Worm (Caenorhabditis elegans) whole organism, L3 larva: ENCODE data around the gene ZK105.11.

Experiments
- R02D3.7 ChIP-seq: fragments of 150-350 bp; optimal IDR thresholded peaks from 2 replicates; lab custom pipeline; 2014; ENCODE audit warnings: missing biosample characterization, missing genetic modification characterization
- ZK546.5 ChIP-seq: sonication (generic microtip); optimal IDR thresholded peaks from 2 replicates; lab custom pipeline; 2017; ENCODE audit warnings: missing biosample characterization, missing genetic modification characterization
- ama-1 ChIP-seq: fragments of 150-350 bp; optimal IDR thresholded peaks from 2 replicates; lab custom pipeline; 2018
- ceh-16 ChIP-seq: sonication (generic microtip); optimal IDR thresholded peaks from 2 replicates; lab custom pipeline; 2017; ENCODE audit warnings: missing biosample characterization, missing genetic modification characterization
- ceh-28 ChIP-seq: fragments of 150-350 bp; optimal IDR thresholded peaks from 2 replicates; lab custom pipeline; 2014; ENCODE audit warnings: missing biosample characterization, missing genetic modification reagents, missing genetic modification characterization
- ceh-82 ChIP-seq: fragments of 150-350 bp; optimal IDR thresholded peaks from 2 replicates; lab custom pipeline; 2014; ENCODE audit warnings: missing biosample characterization, missing genetic modification characterization
- ceh-9 ChIP-seq: sonication (generic microtip); optimal IDR thresholded peaks from 2 replicates; lab custom pipeline; 2018; ENCODE audit warnings: missing biosample characterization, missing genetic modification characterization
- daf-12 ChIP-seq: fragments of 150-350 bp; optimal IDR thresholded peaks from 2 replicates; lab custom pipeline; 2014; ENCODE audit warnings: missing biosample characterization, missing genetic modification reagents, missing genetic modification characterization
- egl-5 ChIP-seq: fragments of 150-350 bp; optimal IDR thresholded peaks from 2 replicates; lab custom pipeline; 2017; ENCODE audit warnings: missing biosample characterization, missing genetic modification reagents, missing genetic modification characterization, inconsistent platforms
- elt-1 ChIP-seq: fragments of 150-350 bp; optimal IDR thresholded peaks from 2 replicates; lab custom pipeline; 2014; ENCODE audit warnings: missing biosample characterization, missing genetic modification characterization
- elt-2 ChIP-seq: sonication (generic microtip); optimal IDR thresholded peaks from 2 replicates; lab custom pipeline; 2016; ENCODE audit warnings: missing genetic modification reagents, mild to moderate bottlenecking, missing genetic modification characterization, missing compliant biosample characterization
- fkh-10 ChIP-seq: sonication (generic microtip); optimal IDR thresholded peaks from 2 replicates; lab custom pipeline; 2017; ENCODE audit warnings: missing biosample characterization, missing genetic modification reagents, missing genetic modification characterization
- fkh-2 ChIP-seq: fragments of 150-350 bp; optimal IDR thresholded peaks from 2 replicates; lab custom pipeline; 2014; ENCODE audit warnings: missing biosample characterization, missing genetic modification reagents, missing genetic modification characterization
- hmg-11 ChIP-seq: sonication (generic microtip); optimal IDR thresholded peaks from 2 replicates; lab custom pipeline; 2016; ENCODE audit warnings: missing genetic modification characterization, missing compliant biosample characterization
- jun-1 ChIP-seq: fragments of 150-350 bp; optimal IDR thresholded peaks from 2 replicates; lab custom pipeline; 2014; ENCODE audit warnings: missing biosample characterization, missing genetic modification reagents, missing genetic modification characterization
- lin-15B ChIP-seq: fragments of 150-350 bp; optimal IDR thresholded peaks from 2 replicates; lab custom pipeline; 2014; ENCODE audit warnings: missing biosample characterization, missing genetic modification characterization
- mdl-1 ChIP-seq: fragments of 150-350 bp; optimal IDR thresholded peaks from 2 replicates; lab custom pipeline; 2014; ENCODE audit warnings: missing biosample characterization, missing genetic modification characterization
- mml-1 ChIP-seq: fragments of 150-350 bp; sonication (generic microtip); optimal IDR thresholded peaks from 3 replicates; lab custom pipeline; 2014; ENCODE audit warnings: missing biosample characterization, missing genetic modification characterization
- nfya-1 ChIP-seq: sonication (generic microtip); optimal IDR thresholded peaks from 2 replicates; lab custom pipeline; 2017; ENCODE audit warnings: missing genetic modification characterization, mild to moderate bottlenecking, missing compliant biosample characterization, antibody characterized with exemption, moderate library complexity; ENCODE audit not compliant: insufficient read depth
- nhr-11 ChIP-seq: fragments of 150-350 bp; optimal IDR thresholded peaks from 2 replicates; lab custom pipeline; 2014; ENCODE audit warnings: missing biosample characterization, missing genetic modification characterization
- nhr-23 ChIP-seq: fragments of 150-350 bp; optimal IDR thresholded peaks from 2 replicates; lab custom pipeline; 2014; ENCODE audit warnings: missing biosample characterization, missing genetic modification reagents, missing genetic modification characterization
- nhr-237 ChIP-seq: fragments of 150-350 bp; optimal IDR thresholded peaks from 2 replicates; lab custom pipeline; 2014; ENCODE audit warnings: missing biosample characterization, missing genetic modification characterization
- nhr-25 ChIP-seq: sonication (generic microtip); optimal IDR thresholded peaks from 2 replicates; lab custom pipeline; 2017; ENCODE audit warnings: missing biosample characterization, missing genetic modification characterization
- nhr-28 ChIP-seq: fragments of 150-350 bp; optimal IDR thresholded peaks from 2 replicates; lab custom pipeline; 2014; ENCODE audit warnings: missing biosample characterization, missing genetic modification characterization
- nhr-67 ChIP-seq: fragments of 150-350 bp; optimal IDR thresholded peaks from 2 replicates; lab custom pipeline; 2014; ENCODE audit warnings: missing biosample characterization, missing genetic modification characterization
- nhr-76 ChIP-seq: fragments of 150-350 bp; sonication (generic microtip); optimal IDR thresholded peaks from 5 replicates; lab custom pipeline; 2014; ENCODE audit warnings: missing biosample characterization, missing genetic modification characterization
- nhr-77 ChIP-seq: fragments of 150-350 bp; optimal IDR thresholded peaks from 2 replicates; lab custom pipeline; 2014; ENCODE audit warnings: missing biosample characterization, missing genetic modification characterization
- pha-4 ChIP-seq: fragments of 150-350 bp; optimal IDR thresholded peaks from 2 replicates; lab custom pipeline; 2014; ENCODE audit warnings: missing biosample characterization, missing genetic modification reagents, missing genetic modification characterization
- pqm-1 ChIP-seq: fragments of 150-350 bp; optimal IDR thresholded peaks from 2 replicates; lab custom pipeline; 2017; ENCODE audit warnings: missing biosample characterization, missing genetic modification characterization, inconsistent platforms
- sea-2 ChIP-seq: fragments of 150-350 bp; sonication (generic microtip); optimal IDR thresholded peaks from 4 replicates; lab custom pipeline; 2014; ENCODE audit warnings: missing biosample characterization, missing genetic modification reagents, missing genetic modification characterization
- skn-1 ChIP-seq: fragments of 150-350 bp; optimal IDR thresholded peaks from 2 replicates; lab custom pipeline; 2014; ENCODE audit warnings: missing biosample characterization, missing genetic modification characterization
- snpc-4 ChIP-seq: fragments of 150-350 bp; optimal IDR thresholded peaks from 2 replicates; lab custom pipeline; 2014; ENCODE audit warnings: missing biosample characterization, missing genetic modification characterization
- tbx-2 ChIP-seq: sonication (generic microtip); optimal IDR thresholded peaks from 2 replicates; lab custom pipeline; 2016; ENCODE audit warnings: mild to moderate bottlenecking, missing genetic modification characterization, missing compliant biosample characterization
- unc-39 ChIP-seq: sonication (generic microtip); optimal IDR thresholded peaks from 4 replicates; lab custom pipeline; 2017; ENCODE audit warnings: missing biosample characterization, missing genetic modification characterization
- zag-1 ChIP-seq: fragments of 150-350 bp; optimal IDR thresholded peaks from 2 replicates; lab custom pipeline; 2014; ENCODE audit warnings: missing biosample characterization, missing genetic modification characterization
- ztf-11 ChIP-seq: fragments of 150-350 bp; optimal IDR thresholded peaks from 2 replicates; lab custom pipeline; 2014; ENCODE audit warnings: missing biosample characterization, missing genetic modification characterization
- ztf-4 ChIP-seq: fragments of 150-350 bp; optimal IDR thresholded peaks from 2 replicates; lab custom pipeline; 2014; ENCODE audit warnings: missing biosample characterization, missing genetic modification characterization

ZK105.11 gene

DNA sequence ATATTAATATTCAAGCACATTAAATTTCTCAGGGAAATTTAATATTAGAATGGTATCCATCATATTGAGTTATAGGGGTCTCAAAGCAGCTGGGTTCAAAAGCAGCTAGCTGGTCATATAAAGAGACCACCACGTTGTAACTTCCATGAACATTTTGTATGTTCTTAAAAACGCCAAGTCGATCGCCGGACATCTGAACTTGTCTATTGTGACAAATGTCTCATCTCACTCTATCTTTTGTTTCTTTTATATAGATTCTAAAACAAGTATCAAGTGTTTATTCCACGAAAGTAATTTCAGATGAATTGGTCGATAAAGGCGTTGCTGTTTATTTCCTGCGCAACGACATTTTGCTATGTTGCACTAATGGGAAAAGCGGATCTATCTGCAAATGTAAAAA lies 11.6 kb downstream of the ZK105.11 start, which contains the start of gene ZK105.3:
Gene ZK105.3 (plus strand): TSS at position 301 of the 400 bp plus-strand sequence.
- TF ChIP-seq nhr-77 (tag; lab: Kevin White, UChicago): no peak
- no peak for TF ChIP-seq zag-1 (tag; lab: Kevin White, UChicago)
- no peak for TF ChIP-seq ZK546.5 (tag; lab: Kevin White, UChicago)
- no peak for TF ChIP-seq jun-1 (tag; lab: Kevin White, UChicago)
- no peak for TF ChIP-seq unc-39 (tag; lab: Kevin White, UChicago)
- TF ChIP-seq nhr-67: no peak
- TF ChIP-seq R02D3.7 (tag; lab: Kevin White, UChicago): no peak
- TF ChIP-seq ama-1 (lab: Kevin White, UChicago): no peak
- TF ChIP-seq nhr-23 (tag; lab: Kevin White, UChicago): no peak
- TF ChIP-seq ztf-11: no peak
- no peak for TF ChIP-seq egl-5 (tag; lab: Kevin White, UChicago)
- TF ChIP-seq hmg-11 (tag; lab: Kevin White, UChicago): no peak

DNA sequence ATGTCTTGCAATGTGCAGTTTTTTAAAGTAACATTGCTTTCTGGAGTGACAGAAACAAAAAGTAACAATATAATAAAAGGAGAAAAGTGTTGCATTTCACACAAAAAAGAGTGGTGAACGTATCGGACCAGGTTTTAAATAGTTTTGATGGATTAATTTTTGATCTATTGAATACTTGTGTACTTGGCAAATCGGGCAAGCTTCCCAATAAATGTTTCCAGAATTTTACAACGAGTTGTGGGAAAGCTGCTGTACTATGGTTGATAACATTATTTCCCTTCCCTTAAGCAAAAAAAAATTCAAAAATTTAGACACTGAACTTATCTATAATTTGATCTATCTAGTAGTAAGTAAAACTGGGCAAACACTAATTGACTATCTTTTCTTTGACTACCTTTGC lies 15.0 kb downstream of the ZK105.11 start, which contains the start of gene C12D5.10:
Gene C12D5.10 (minus strand): TSS at position 101 of the 400 bp plus-strand sequence.
- no peak for TF ChIP-seq ceh-9 (tag; lab: Kevin White, UChicago)
- TF ChIP-seq nhr-77 (tag; lab: Kevin White, UChicago): no peak

DNA sequence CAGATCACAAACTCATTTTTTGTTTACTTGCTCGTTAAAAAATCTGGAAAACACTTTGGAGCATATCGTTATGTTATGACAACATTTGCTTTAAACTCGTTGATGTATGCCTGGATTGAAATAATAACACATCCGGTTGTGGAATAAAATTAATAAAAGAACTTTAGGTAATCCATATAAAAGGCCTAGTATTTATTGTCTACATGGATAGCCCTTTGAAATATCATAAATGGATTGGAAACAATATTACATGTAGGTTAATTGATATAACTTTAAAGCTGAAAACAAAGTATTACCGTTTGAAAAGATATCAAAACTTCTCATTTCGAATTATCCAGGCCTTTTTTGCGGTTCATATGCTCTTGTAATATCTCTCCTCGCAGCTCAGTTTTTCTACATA lies 17.8 kb downstream of the ZK105.11 start:
- TF ChIP-seq nhr-76 (tag; lab: Kevin White, UChicago) (no peak), nhr-67 (no peak), ztf-4 (tag; lab: Kevin White, UChicago) (no peak), nhr-28 (tag; lab: Kevin White, UChicago) (no peak)

DNA sequence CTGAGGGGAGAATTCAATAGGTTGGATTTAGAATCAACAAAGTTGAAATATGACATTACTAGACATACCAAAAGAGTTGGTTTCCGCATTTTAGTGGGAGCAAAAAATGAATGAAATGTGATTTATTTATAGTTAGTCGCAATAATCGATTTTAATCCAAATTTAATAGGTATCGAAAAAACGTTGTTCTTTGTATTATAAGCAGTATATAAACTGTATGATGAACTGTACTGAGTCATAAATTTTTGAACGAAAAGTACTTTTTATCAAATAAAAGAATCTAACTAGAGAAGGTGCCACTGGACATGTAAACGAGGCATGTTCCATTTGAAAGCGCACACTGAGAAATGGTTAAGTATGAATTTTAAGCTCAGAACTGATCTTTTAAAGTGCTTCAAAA lies 18.5 kb downstream of the ZK105.11 start, which contains the start of gene C12D5.9:
Gene C12D5.9 (minus strand): TSS at position 101 of the 400 bp plus-strand sequence.
- no peak for TF ChIP-seq ztf-4 (tag; lab: Kevin White, UChicago)
- no peak for TF ChIP-seq ceh-28 (tag; lab: Kevin White, UChicago)
- TF ChIP-seq ceh-9 (tag; lab: Kevin White, UChicago): no peak
- no peak for TF ChIP-seq elt-1 (tag; lab: Kevin White, UChicago)
- no peak for TF ChIP-seq daf-12 (tag; lab: Kevin White, UChicago)

DNA sequence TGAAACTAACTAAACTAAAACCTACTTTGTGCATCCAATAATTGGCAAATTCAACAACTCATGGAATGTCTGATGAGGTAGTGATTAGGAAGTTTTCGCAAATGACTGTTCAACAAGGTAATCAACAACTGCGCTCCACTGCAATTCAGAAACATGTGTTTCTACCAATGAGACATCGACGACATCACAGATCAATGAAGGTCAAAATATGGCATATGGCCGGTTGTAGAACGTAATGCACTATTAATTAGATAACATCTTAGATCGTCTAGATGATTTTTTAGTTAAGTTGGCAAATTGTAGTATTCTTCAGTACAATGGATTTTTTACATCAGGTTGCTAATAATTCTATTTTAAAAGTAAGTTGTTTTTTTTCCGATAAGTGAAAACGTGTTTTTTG lies 22.2 kb downstream of the ZK105.11 start, which contains the start of the genes nhr-94 and nhr-152:
Gene nhr-94 (minus strand): TSS at position 147 of the 400 bp plus-strand sequence.
Gene nhr-152 (plus strand): TSS at position 162 of the 400 bp plus-strand sequence.
- no peak for TF ChIP-seq nhr-237
- TF ChIP-seq nhr-25 (tag; lab: Kevin White, UChicago): peak; percentile 80
- peak; percentile 46 for TF ChIP-seq nfya-1 (tag; lab: Kevin White, UChicago)
- peak; percentile 97 for TF ChIP-seq elt-1 (tag; lab: Kevin White, UChicago)

DNA sequence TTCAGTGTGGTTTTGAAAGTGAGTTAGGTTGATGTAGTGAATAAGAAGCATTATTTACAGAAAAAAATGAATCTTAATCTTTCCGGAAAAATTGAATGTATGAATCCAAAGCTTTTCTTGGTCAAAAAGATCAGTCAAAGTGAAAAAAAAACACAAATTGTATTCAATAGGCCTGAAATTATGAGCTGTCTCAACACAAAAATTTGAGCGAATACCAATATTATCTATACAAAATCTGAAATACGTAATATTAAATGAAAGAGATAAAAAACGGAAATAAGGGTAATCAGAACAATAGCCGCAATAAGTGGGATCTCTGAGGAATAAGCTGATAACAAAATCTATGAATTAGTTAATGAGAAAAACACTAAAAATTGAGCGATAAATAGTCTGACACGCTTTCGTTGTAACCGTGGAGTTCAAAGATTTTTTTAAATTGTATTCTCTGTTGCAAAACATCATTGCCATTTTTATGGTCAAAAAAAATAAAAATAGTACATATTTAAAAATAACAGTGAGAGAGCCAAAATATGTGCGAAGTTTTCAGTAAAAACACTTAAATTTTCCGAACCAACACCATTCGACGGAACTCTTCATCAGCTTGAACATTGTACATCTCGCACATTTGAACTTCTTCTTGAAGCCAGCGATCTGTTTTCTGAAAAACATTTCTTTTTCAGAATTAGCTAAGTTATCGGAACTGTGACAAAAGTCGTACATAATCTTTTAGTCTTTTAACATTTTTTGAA lies 24.3 kb downstream of the ZK105.11 start, which contains the start of gene sre-11:
Gene sre-11 (minus strand): TSS at position 51 of the 749 bp plus-strand sequence.
- TF ChIP-seq ztf-11 (no peak), ceh-16 (tag; lab: Kevin White, UChicago) (no peak), R02D3.7 (tag; lab: Kevin White, UChicago) (no peak), fkh-2 (tag; lab: Kevin White, UChicago) (no peak), snpc-4 (tag; lab: Kevin White, UChicago) (no peak), elt-2 (tag; lab: Kevin White, UChicago) (no peak), ceh-82 (no peak), nhr-23 (tag; lab: Kevin White, UChicago) (no peak), ceh-9 (tag; lab: Kevin White, UChicago) (no peak)

DNA sequence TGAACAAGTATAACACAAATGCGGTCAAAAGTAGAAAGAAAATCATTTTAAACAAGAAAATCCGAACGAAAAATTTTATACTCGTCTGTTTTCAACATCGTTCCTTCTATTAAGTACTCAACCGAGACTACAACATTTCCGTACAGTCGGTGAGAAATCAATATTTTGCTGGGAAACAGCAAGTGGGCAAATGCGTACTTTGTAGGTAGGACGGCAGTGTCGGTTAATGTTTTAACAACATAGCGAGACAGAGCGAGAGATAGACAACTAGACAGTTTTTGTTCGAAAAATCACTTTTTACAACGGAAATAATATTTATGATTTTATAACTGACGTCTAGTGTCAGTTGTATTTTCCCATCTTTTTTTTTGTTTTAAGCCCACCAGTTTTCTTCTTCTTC lies 27.0 kb downstream of the ZK105.11 start, which contains the start of gene cyp-33A1:
Gene cyp-33A1 (minus strand): TSS at position 72 of the 400 bp plus-strand sequence.
- TF ChIP-seq egl-5 (tag; lab: Kevin White, UChicago) (peak; percentile 29), tbx-2 (tag; lab: Kevin White, UChicago) (no peak), ZK546.5 (tag; lab: Kevin White, UChicago) (no peak), mml-1 (tag; lab: Kevin White, UChicago) (no peak), elt-1 (tag; lab: Kevin White, UChicago) (no peak), ztf-11 (no peak), nhr-77 (tag; lab: Kevin White, UChicago) (no peak), sea-2 (GFP tag; lab: Kevin White, UChicago) (no peak), fkh-10 (GFP tag; lab: Kevin White, UChicago) (no peak), nhr-76 (tag; lab: Kevin White, UChicago) (no peak), nhr-23 (tag; lab: Kevin White, UChicago) (peak; percentile 36), nhr-28 (tag; lab: Kevin White, UChicago) (no peak), pqm-1 (tag; lab: Kevin White, UChicago) (peak; percentile 74), pha-4 (tag; lab: Kevin White, UChicago) (no peak), nhr-11 (tag; lab: Kevin White, UChicago) (no peak), mdl-1 (tag; lab: Kevin White, UChicago) (no peak), skn-1 (no peak), ceh-9 (tag; lab: Kevin White, UChicago) (no peak), elt-2 (tag; lab: Kevin White, UChicago) (peak; percentile 32), nfya-1 (tag; lab: Kevin White, UChicago) (no peak), lin-15B (no peak), ceh-16 (tag; lab: Kevin White, UChicago) (no peak)
